Worm (Caenorhabditis elegans) whole organism, midembryonic: ENCODE data around the gene Y39A1A.17.

Source experiments
- T22C8.4 ChIP-seq: fragments of 200-800 bp; sonication (Bioruptor generic); IDR thresholded peaks from 2 replicates; pipeline ENCODE4 v1.3.6; 2022; ENCODE audit warnings: missing genetic modification characterization, missing compliant biosample characterization
- flt-1 ChIP-seq: fragments of 200-800 bp; sonication (Bioruptor generic); IDR thresholded peaks from 2 replicates; pipeline ENCODE4 v1.3.6; 2022; ENCODE audit warnings: missing genetic modification characterization, missing compliant biosample characterization
- klf-2 ChIP-seq: fragments of 200-800 bp; sonication (Bioruptor generic); conservative IDR thresholded peaks from 2 replicates; pipeline ENCODE4 v1.3.6; 2022; ENCODE audit warnings: missing genetic modification reagents, missing genetic modification characterization, missing compliant biosample characterization
- ref-1 ChIP-seq: fragments of 200-800 bp; sonication (Bioruptor generic); conservative IDR thresholded peaks from 2 replicates; pipeline ENCODE4 v1.3.6; 2022; ENCODE audit warnings: missing genetic modification reagents, missing genetic modification characterization, missing compliant biosample characterization
- tab-1 ChIP-seq: fragments of 200-800 bp; sonication (Bioruptor generic); IDR thresholded peaks from 2 replicates; pipeline ENCODE4 v1.3.6; 2022; ENCODE audit warnings: missing genetic modification characterization, missing compliant biosample characterization
- ztf-23 ChIP-seq: fragments of 200-800 bp; sonication (Bioruptor generic); IDR thresholded peaks from 2 replicates; pipeline ENCODE4 v1.3.6; 2022; ENCODE audit warnings: missing genetic modification reagents, missing genetic modification characterization, missing compliant biosample characterization
- ztf-29 ChIP-seq: fragments of 200-800 bp; sonication (Bioruptor generic); IDR thresholded peaks from 2 replicates; pipeline ENCODE4 v1.3.6; 2022; ENCODE audit warnings: missing genetic modification reagents, missing genetic modification characterization, missing compliant biosample characterization

ce11 chrIII:10733300-10733699, 42.4 kb upstream of the Y39A1A.17 start:
- TF ChIP-seq ref-1 (GFP tag; lab: Robert Waterston, UW) (no peak), flt-1 (GFP tag; lab: Robert Waterston, UW) (no peak), ztf-29 (GFP tag; lab: Robert Waterston, UW) (no peak), ztf-23 (GFP tag; lab: Robert Waterston, UW) (no peak), tab-1 (GFP tag; lab: Robert Waterston, UW) (no peak), T22C8.4 (GFP tag; lab: Robert Waterston, UW) (no peak), klf-2 (GFP tag; lab: Robert Waterston, UW) (no peak)
